Fruit fly (Drosophila melanogaster): ENCODE measurements around the gene laza.

laza gene

dm6 chr3L:22471586-22472291 lies 10.8 kb upstream of the laza start (continued):
- TF ChIP-seq CG6791 (GFP tag; IDR thresholded peaks at IDR 0.05; ENCODE audit: partially characterized antibody) (no peak), CG13296 (GFP tag; optimal IDR thresholded peaks at IDR 0.05) (peak; percentile 52), maf-S (GFP tag; optimal IDR thresholded peaks at IDR 0.05) (no peak), HLH54F (GFP tag; optimal IDR thresholded peaks at IDR 0.05) (no peak), CG10147 (GFP tag; optimal IDR thresholded peaks at IDR 0.05) (peak; percentile 3), CG7271 (tag; optimal IDR thresholded peaks at IDR 0.05) (no peak), CG11695 (GFP tag; IDR thresholded peaks at IDR 0.05) (peak; percentile 59; the same call in 1 of the 3 replicates), Dref (GFP tag; IDR thresholded peaks at IDR 0.05) (no peak), wor (GFP tag; IDR thresholded peaks at IDR 0.05) (no peak), CG14014 (GFP tag; IDR thresholded peaks at IDR 0.05) (0 out of 2 replicates have a peak, but pooled peaks have one; percentile 30), sr (GFP tag; IDR thresholded peaks at IDR 0.05) (no peak), sd (tag; optimal IDR thresholded peaks at IDR 0.05) (peak; percentile 29), CG8924 (tag; optimal IDR thresholded peaks at IDR 0.05) (peak; percentile 66), Myb (GFP tag; optimal IDR thresholded peaks at IDR 0.05) (no peak), org-1 (GFP tag; optimal IDR thresholded peaks at IDR 0.05) (no peak), Fer3 (tag; optimal IDR thresholded peaks at IDR 0.05) (peak; percentile 62), ftz-f1 (GFP tag; optimal IDR thresholded peaks at IDR 0.05) (no peak), Lhr (GFP tag; optimal IDR thresholded peaks at IDR 0.05) (no peak), sob (GFP tag; IDR thresholded peaks at IDR 0.05) (peak; percentile 73), CG2202 (tag; optimal IDR thresholded peaks at IDR 0.05) (no peak), CG4854 (GFP tag; optimal IDR thresholded peaks at IDR 0.05) (no peak), gem (tag; optimal IDR thresholded peaks at IDR 0.05) (peak; percentile 82), CG2120 (GFP tag; optimal IDR thresholded peaks at IDR 0.05) (peak; percentile 59), tll (GFP tag; optimal IDR thresholded peaks at IDR 0.05) (no peak), insv (GFP tag; optimal IDR thresholded peaks at IDR 0.05) (no peak), toy (GFP tag; IDR thresholded peaks at IDR 0.05) (no peak), Gug (GFP tag; IDR thresholded peaks at IDR 0.05) (no peak; the same call in 3 of the 4 replicates), Med (GFP tag) (peak; percentile 16), inv (GFP tag; IDR thresholded peaks at IDR 0.05; ENCODE audit: partially characterized antibody) (no peak), CG14965 (GFP tag; optimal IDR thresholded peaks at IDR 0.05; ENCODE audit: borderline replicate concordance) (no peak), eve (GFP tag; optimal IDR thresholded peaks at IDR 0.05) (no peak), D19B (GFP tag; optimal IDR thresholded peaks at IDR 0.05) (peak; percentile 52), CG6175 (GFP tag; IDR thresholded peaks at IDR 0.05) (no peak), CG8089 (GFP tag; optimal IDR thresholded peaks at IDR 0.05) (no peak), CG3065 (GFP tag; optimal IDR thresholded peaks at IDR 0.05) (no peak), disco-r (GFP tag; optimal IDR thresholded peaks at IDR 0.05) (no peak), CG4617 (GFP tag; optimal IDR thresholded peaks at IDR 0.05; ENCODE audit: borderline replicate concordance) (no peak), cg (GFP tag; optimal IDR thresholded peaks at IDR 0.05) (no peak), CG9727 (GFP tag; optimal IDR thresholded peaks at IDR 0.05) (peak; percentile 43), CG34224 (GFP tag; IDR thresholded peaks at IDR 0.05; ENCODE audit: partially characterized antibody) (no peak), run (tag; optimal IDR thresholded peaks at IDR 0.05) (peak; percentile 11), kni (GFP tag; optimal IDR thresholded peaks at IDR 0.05) (no peak), chinmo (GFP tag; IDR thresholded peaks at IDR 0.05; ENCODE audit: partially characterized antibody) (no peak), pros (GFP tag; optimal IDR thresholded peaks at IDR 0.05) (no peak), Hsf (GFP tag; optimal IDR thresholded peaks at IDR 0.05) (no peak), Vsx1 (GFP tag; optimal IDR thresholded peaks at IDR 0.05) (peak; percentile 63), az2 (GFP tag; optimal IDR thresholded peaks at IDR 0.05) (no peak), CG9437 (GFP tag; optimal IDR thresholded peaks at IDR 0.05) (peak; percentile 9), corto (GFP tag; optimal IDR thresholded peaks at IDR 0.05) (no peak)
